Worm (Caenorhabditis elegans) whole organism, midembryonic: ENCODE data around the gene slc-28.1.

ENCODE experiments used
- ztf-23 ChIP-seq: fragments of 200-800 bp; sonication (Bioruptor generic); IDR thresholded peaks from 2 replicates; pipeline ENCODE4 v1.3.6; 2022; ENCODE audit warnings: missing genetic modification reagents, missing genetic modification characterization, missing compliant biosample characterization
- ztf-29 ChIP-seq: fragments of 200-800 bp; sonication (Bioruptor generic); IDR thresholded peaks from 2 replicates; pipeline ENCODE4 v1.3.6; 2022; ENCODE audit warnings: missing genetic modification reagents, missing genetic modification characterization, missing compliant biosample characterization

ce11 chrV:3449810-3450209 is 13.8 kb upstream of the slc-28.1 start:
- TF ChIP-seq ztf-29 (GFP tag; lab: Robert Waterston, UW) (no peak), ztf-23 (GFP tag; lab: Robert Waterston, UW) (no peak)
